Worm (Caenorhabditis elegans) whole organism, mixed stage, embryonic: ENCODE results near the gene F22B3.10.

Experiments used
- blmp-1 ChIP-seq: fragments of 150-350 bp; optimal IDR thresholded peaks from 2 replicates; lab custom pipeline; 2014; ENCODE audit warnings: missing biosample characterization, missing genetic modification characterization
- cnd-1 ChIP-seq: fragments of 200-800 bp; sonication (Bioruptor generic); optimal IDR thresholded peaks from 2 replicates; lab custom pipeline; 2018; ENCODE audit warnings: mild to moderate bottlenecking, missing genetic modification characterization, missing compliant biosample characterization
- elt-1 ChIP-seq: sonication (generic microtip); optimal IDR thresholded peaks from 2 replicates; lab custom pipeline; 2017; ENCODE audit warnings: missing genetic modification characterization, mild to moderate bottlenecking, missing compliant biosample characterization, antibody characterized with exemption, moderate library complexity, borderline replicate concordance; ENCODE audit not compliant: insufficient read depth
- flh-1 ChIP-seq: fragments of 200-800 bp; sonication (Bioruptor generic); optimal IDR thresholded peaks from 2 replicates; lab custom pipeline; 2018; ENCODE audit warnings: mild to moderate bottlenecking, missing genetic modification characterization, moderate library complexity, missing compliant biosample characterization
- lin-13 ChIP-seq: fragments of 150-350 bp; optimal IDR thresholded peaks from 2 replicates; lab custom pipeline; 2014; ENCODE audit warnings: missing biosample characterization, missing genetic modification characterization
- lsy-2 ChIP-seq: fragments of 150-350 bp; optimal IDR thresholded peaks from 2 replicates; lab custom pipeline; 2014; ENCODE audit warnings: missing biosample characterization, missing genetic modification characterization
- nhr-12 ChIP-seq: fragments of 150-350 bp; optimal IDR thresholded peaks from 2 replicates; lab custom pipeline; 2014; ENCODE audit warnings: missing biosample characterization, missing genetic modification characterization
- nhr-237 ChIP-seq: fragments of 150-350 bp; optimal IDR thresholded peaks from 2 replicates; lab custom pipeline; 2014; ENCODE audit warnings: missing biosample characterization, missing genetic modification characterization
- nhr-28 ChIP-seq: fragments of 150-350 bp; optimal IDR thresholded peaks from 2 replicates; lab custom pipeline; 2014; ENCODE audit warnings: missing biosample characterization, missing genetic modification characterization
- nhr-76 ChIP-seq: sonication (generic microtip); optimal IDR thresholded peaks from 2 replicates; lab custom pipeline; 2017; ENCODE audit warnings: missing biosample characterization, missing genetic modification characterization
- sem-2 ChIP-seq: fragments of 200-800 bp; sonication (Bioruptor generic); optimal IDR thresholded peaks from 2 replicates; lab custom pipeline; 2018; ENCODE audit warnings: mild to moderate bottlenecking, missing genetic modification characterization, missing compliant biosample characterization
- snpc-4 ChIP-seq: fragments of 150-350 bp; optimal IDR thresholded peaks from 2 replicates; lab custom pipeline; 2014; ENCODE audit warnings: missing biosample characterization, missing genetic modification characterization
- unc-62 ChIP-seq: fragments of 150-350 bp; optimal IDR thresholded peaks from 2 replicates; lab custom pipeline; 2014; ENCODE audit warnings: missing biosample characterization, missing genetic modification reagents, missing genetic modification characterization

DNA sequence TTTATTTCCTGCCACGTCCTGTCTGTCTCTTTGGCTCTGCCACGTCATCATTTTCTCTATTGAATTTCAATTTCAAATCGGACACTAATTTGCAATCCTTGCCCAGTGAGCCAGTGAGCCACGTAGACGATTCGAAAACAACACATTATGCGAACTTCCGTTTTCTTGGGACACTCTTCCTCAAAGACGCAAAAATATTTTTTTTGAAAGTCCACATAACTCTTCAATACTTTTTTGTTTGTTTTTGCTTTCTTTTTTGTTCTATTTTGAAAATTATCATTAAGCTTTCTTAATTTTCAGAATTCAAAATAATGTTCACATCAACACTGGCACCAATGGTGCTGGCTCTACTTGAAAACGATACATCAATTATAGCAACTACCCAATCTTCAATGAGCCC lies 20.6 kb downstream of the F22B3.10 start, which contains the start of gene tag-89:
- TF ChIP-seq unc-62 (GFP tag; lab: Kevin White, UChicago) (no peak), nhr-76 (tag; lab: Kevin White, UChicago) (no peak), elt-1 (tag; lab: Kevin White, UChicago) (no peak), snpc-4 (no peak), sem-2 (GFP tag; lab: Kevin White, UChicago) (no peak), nhr-12 (tag; lab: Kevin White, UChicago) (no peak), nhr-237 (tag; lab: Kevin White, UChicago) (no peak), lin-13 (tag; lab: Kevin White, UChicago) (no peak), flh-1 (GFP tag; lab: Kevin White, UChicago) (no peak), blmp-1 (tag; lab: Kevin White, UChicago) (no peak), lsy-2 (tag; lab: Kevin White, UChicago) (no peak), nhr-28 (tag; lab: Kevin White, UChicago) (no peak), cnd-1 (no peak)
